Fruit fly (Drosophila melanogaster) Kc167 (cell line): ENCODE data around the gene Nubp2.

Experiments used
- Myc ChIP-seq: fragments of >200 bp; optimal IDR thresholded peaks from 2 replicates; lab custom pipeline; 2017; ENCODE audit warnings: missing external identifiers
- Sin3A ChIP-seq: fragments of >200 bp; optimal IDR thresholded peaks from 2 replicates; lab custom pipeline; 2018; ENCODE audit warnings: missing external identifiers
- h ChIP-seq: fragments of >200 bp; optimal IDR thresholded peaks from 3 replicates; lab custom pipeline; 2018; ENCODE audit warnings: missing external identifiers
- insv ChIP-seq: fragments of >200 bp; optimal IDR thresholded peaks from 3 replicates; lab custom pipeline; 2018; ENCODE audit warnings: missing external identifiers
- psq ChIP-seq: fragments of >200 bp; optimal IDR thresholded peaks from 2 replicates; lab custom pipeline; 2017; ENCODE audit warnings: missing external identifiers
- ttk ChIP-seq: sonication (Bioruptor generic); optimal IDR thresholded peaks from 2 replicates; lab custom pipeline; 2017; ENCODE audit warnings: missing external identifiers

Gene Nubp2

dm6 chr3L:20520687-20521169 is 5.6 kb upstream of the Nubp2 start, which contains the start of the genes mTerf3 and CG5104:
mTerf3 (minus strand) TSS chr3L:20520772.
CG5104 (plus strand) TSS chr3L:20521009.
- TF ChIP-seq insv (lab: Kevin White, UChicago) (no peak), Myc (lab: Kevin White, UChicago) (no peak), ttk (lab: Kevin White, UChicago) (no peak), Sin3A (no peak), h (lab: Kevin White, UChicago) (no peak)

DNA sequence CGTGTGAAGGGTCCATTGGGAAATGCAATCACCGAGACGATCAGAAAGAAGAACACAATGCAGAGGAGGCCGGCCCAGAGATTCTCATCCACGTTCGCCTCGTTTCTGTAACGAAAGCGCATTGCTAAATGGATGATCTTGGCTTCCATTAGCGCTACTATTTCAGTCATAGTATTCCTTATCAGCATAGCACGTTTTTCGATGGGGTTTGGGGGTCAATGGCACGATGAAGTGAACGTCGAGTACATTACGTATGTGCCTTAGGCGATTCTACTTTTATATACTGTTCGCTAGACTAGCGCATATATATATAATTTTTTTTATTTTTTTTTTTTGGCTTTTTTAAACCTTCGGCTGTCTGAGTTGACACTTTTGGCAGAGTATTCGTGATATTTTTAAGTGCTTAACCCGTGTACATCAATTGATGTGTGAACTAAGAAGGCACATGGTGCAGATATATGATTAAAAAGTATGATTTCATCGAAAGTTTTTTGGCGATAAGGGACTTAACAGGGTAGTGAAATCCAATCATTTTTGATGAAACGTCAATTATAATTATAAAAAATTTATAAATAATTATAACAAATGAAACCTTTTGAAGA is 1.9 kb upstream of the Nubp2 start:
- TF ChIP-seq psq: no peak
- no peak for TF ChIP-seq Sin3A

- TF ChIP-seq psq (no peak), insv (lab: Kevin White, UChicago) (no peak), Sin3A (no peak), h (lab: Kevin White, UChicago) (no peak), Myc (lab: Kevin White, UChicago) (no peak), ttk (lab: Kevin White, UChicago) (no peak)
Observed at dm6 chr3L:20525743-20526142, 633 bp upstream of the Nubp2 start.

DNA sequence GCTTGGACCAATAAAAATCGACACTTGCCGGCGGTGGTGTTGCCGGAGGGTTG is 407 bp upstream of the Nubp2 start, which contains the start of gene Pss:
Pss (minus strand) TSS at position 32 of the 53 bp plus-strand sequence.
- TF ChIP-seq Sin3A (no peak), Myc (lab: Kevin White, UChicago) (no peak), ttk (lab: Kevin White, UChicago) (no peak), psq (no peak), insv (lab: Kevin White, UChicago) (no peak), h (lab: Kevin White, UChicago) (no peak)

dm6 chr3L:20529918-20530317 is 3.5 kb downstream of the Nubp2 start:
- no peak for TF ChIP-seq insv (lab: Kevin White, UChicago)
- TF ChIP-seq psq: no peak
- no peak for TF ChIP-seq Myc (lab: Kevin White, UChicago)
- TF ChIP-seq h (lab: Kevin White, UChicago): no peak
- TF ChIP-seq Sin3A: no peak
- no peak for TF ChIP-seq ttk (lab: Kevin White, UChicago)

DNA sequence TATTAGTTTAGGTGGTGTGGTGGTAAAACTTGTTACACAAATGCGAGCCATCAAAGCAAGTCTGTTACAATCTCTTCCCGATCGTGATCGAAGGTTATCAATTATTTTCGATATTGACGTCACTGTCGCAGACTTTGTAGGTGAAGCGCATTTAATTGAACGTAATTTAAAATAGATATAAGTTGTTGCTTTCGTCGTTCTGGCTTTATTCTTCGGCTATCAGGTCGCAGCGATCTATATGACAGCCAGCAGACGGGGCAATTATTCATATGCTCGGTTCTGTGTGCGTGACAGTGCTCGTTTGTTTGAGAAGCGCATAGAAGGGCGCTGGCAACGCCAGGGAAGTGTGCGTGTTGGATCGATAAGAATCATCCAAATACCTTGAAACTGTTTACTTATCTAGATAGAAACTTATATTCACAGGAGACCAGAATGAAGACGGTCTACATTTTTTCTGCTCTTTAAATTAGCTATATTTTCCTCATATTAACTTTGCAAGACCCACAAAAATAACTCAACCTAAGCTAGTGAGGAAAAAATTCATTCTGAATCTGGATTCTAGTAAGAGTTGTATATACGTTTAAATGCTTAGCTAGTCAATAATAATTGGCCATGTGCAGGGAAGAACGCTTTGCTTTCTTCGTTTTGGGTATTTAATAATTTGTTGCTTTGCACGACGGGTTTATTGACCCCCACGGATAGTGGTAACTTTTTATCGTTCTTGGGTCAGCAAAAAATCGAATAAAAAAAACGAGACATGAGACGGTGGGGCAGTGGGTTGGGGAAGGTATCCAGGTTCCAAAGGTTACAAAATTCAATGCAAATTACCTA is 4.2 kb downstream of the Nubp2 start:
- TF ChIP-seq ttk (lab: Kevin White, UChicago): no peak
- no peak for TF ChIP-seq insv (lab: Kevin White, UChicago)
- TF ChIP-seq psq: no peak

dm6 chr3L:20531257-20531656 is 4.9 kb downstream of the Nubp2 start:
- TF ChIP-seq Myc (lab: Kevin White, UChicago) (no peak), h (lab: Kevin White, UChicago) (no peak), Sin3A (no peak), ttk (lab: Kevin White, UChicago) (no peak), insv (lab: Kevin White, UChicago) (no peak), psq (no peak)

- no peak for TF ChIP-seq insv (lab: Kevin White, UChicago)
- no peak for TF ChIP-seq ttk (lab: Kevin White, UChicago)
Observed at dm6 chr3L:20533409-20533808, 7.0 kb downstream of the Nubp2 start, which contains the start of gene CG13250. CG13250 (plus strand) TSS chr3L:20533709.

DNA sequence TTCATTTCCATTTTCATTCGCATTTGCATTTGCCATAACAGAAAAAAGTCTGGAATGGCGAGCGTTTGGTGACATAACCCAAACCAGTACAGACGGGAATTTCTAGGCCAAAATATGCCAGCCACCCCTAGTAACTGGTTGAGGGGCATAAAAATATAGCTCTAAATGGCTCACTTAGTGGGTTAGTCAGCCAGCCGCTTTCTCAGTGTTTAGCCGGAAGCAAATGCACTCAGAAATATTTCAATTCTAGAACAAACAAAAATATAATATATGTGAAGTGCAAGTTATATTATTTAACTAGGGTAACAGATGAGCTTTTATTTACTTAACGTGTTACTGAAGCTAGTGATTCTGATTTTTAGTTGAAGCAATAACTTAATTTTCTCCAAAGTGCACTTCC is 10.5 kb downstream of the Nubp2 start:
- no peak for TF ChIP-seq Sin3A
- no peak for TF ChIP-seq ttk (lab: Kevin White, UChicago)
- TF ChIP-seq h (lab: Kevin White, UChicago): no peak
- no peak for TF ChIP-seq Myc (lab: Kevin White, UChicago)
- no peak for TF ChIP-seq insv (lab: Kevin White, UChicago)
- no peak for TF ChIP-seq psq

DNA sequence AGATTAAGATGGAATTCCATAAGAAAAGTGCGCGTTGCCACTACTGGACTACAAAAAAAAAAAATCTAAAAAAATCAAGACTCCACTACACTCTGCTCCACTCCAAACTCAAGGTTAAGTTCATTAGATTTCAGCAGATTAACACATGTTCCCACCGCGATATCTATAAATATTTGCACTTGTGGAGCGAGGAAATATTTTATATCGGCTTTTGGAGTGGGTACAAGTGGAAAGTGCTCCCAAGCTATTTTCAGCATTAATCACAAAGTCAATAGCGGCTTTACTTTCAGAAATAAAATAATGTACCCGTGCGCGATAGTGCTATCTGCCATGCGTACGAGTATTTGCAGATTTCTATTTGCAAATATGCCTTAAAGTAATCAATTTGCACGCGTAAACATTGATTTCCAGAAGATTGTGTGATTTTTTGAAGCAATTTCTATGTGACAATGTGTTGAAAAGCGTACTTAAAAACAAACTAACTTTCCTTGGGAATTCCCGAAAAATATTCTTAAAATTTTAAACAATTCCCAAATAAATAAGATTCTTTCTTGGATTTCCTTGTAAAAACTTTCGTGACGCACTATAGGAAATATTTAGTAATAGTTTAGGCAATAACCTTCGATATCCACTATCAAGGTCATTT is 11.4 kb downstream of the Nubp2 start:
- no peak for TF ChIP-seq insv (lab: Kevin White, UChicago)
- TF ChIP-seq psq: no peak
- no peak for TF ChIP-seq ttk (lab: Kevin White, UChicago)
- no peak for TF ChIP-seq h (lab: Kevin White, UChicago)
- TF ChIP-seq Myc (lab: Kevin White, UChicago): no peak
- TF ChIP-seq Sin3A: no peak

- TF ChIP-seq psq (no peak), Sin3A (no peak), h (lab: Kevin White, UChicago) (no peak), Myc (lab: Kevin White, UChicago) (no peak)
Observed at dm6 chr3L:20538458-20538857, 12.1 kb downstream of the Nubp2 start.

DNA sequence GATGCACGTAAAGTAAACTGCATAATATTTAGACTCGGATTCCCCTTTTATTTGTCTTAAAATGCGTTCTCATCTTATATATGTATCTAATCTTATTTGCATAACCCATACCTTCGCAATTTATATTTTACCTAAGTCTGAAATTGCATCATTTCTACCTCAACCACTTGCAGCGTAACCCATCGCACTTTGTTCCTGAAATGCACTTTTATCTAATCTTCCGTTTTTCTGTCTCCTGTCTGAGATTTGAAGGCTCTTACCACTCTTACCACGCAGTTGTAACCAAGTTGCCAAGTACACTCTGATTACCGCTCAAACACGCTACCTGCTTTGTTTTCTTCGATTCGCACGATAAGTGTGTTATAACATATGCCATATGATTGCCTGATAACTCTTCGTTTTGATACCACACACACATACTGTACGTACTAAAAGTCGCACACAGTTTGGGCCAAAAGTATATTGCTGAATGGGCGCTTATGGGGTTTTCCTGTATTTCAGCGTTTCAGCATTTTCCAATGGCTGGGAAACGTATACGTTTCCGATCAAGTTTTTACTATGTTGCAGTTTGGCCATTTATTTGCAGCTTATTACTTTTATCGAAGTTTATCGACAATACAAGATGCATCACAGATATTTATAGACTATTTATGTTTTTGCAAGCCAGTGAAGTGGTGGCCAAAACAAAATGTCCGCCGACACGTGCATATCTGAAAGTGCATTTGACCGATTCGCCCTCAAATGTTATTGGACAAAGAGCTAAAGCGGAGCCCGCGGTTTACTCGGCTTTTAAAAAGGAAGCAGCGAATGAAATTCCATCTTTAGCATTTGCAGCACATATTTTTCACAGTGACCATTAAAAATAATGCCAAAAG is 13.0 kb downstream of the Nubp2 start:
- TF ChIP-seq Sin3A (no peak), h (lab: Kevin White, UChicago) (no peak), insv (lab: Kevin White, UChicago) (no peak), psq (no peak), Myc (lab: Kevin White, UChicago) (no peak), ttk (lab: Kevin White, UChicago) (no peak)
